Worm (Caenorhabditis elegans): ENCODE data around the gene C16A3.6.

The C16A3.6 gene

DNA sequence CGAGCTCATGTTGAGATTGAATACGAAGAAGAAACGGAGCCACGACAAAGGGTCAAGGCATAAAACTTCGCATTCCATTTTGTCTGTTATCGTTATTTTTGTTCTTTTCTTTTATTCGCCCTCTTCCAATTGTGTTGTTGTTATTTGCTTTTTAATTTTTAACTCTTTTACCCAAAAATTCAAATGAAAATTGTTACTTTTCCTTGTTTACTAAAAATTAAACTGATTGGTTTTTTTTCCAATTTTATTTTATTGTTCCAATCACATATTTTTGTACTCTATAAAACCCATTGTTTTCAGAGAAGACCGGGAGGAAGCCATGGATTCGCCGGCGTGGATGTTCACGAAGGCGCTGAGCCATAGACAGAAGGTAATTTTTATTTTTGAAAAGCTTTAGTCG is 1.5 kb downstream of the C16A3.6 start, which contains the start of gene C16A3.5:
Gene C16A3.5, plus strand, starts transcription at position 301 of the 400 bp plus-strand sequence.
- TF ChIP-seq peb-1 (tag; optimal IDR thresholded peaks at IDR 0.05) (no peak), aly-2 (tag; optimal IDR thresholded peaks at IDR 0.05) (no peak), egl-27 (tag; optimal IDR thresholded peaks at IDR 0.05) (no peak), ama-1 (optimal IDR thresholded peaks at IDR 0.05) (no peak), lin-13 (GFP tag; optimal IDR thresholded peaks at IDR 0.05) (no peak), mdl-1 (tag; optimal IDR thresholded peaks at IDR 0.05) (no peak), ceh-82 (tag; optimal IDR thresholded peaks at IDR 0.05) (no peak)

DNA sequence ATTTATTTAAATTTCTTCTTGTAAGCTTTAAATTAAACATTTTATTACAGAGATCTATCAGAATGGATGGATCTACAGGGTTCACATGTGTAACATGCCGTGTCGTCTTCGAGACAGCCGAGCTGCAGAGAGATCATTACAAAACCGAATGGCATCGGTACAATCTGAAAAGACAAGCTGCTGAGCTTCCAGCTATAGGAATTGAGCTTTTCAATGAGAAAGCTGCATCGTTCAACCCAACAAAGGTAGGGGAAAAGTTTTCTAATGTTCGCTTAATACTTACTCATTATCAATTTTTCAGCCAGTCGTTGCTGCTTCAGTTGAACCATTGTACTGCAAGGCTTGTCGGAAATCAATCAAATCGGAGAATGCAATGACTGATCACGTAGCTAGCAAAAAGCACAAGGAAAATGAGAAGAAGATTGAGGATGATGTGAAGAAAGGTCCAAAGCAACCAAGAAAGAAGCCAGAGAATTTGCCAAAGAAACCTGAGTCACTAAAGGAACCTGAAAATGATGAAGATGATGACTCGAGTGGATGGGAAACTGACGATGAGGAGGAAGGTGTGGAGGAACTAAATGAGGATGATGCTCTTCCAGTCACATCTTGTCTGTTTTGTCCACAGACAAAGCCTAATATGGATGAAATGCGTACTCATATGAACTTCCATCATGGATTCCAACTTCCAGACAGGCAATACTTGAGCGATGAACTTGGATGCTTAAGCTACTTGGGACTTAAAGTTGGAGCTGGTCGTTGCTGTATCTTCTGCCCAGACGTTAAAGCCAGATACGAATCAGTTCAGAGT is 2.8 kb downstream of the C16A3.6 start, which contains the start of gene znf-622:
Gene znf-622, plus strand, starts transcription at position 51 of the 808 bp plus-strand sequence.
- no peak for TF ChIP-seq crh-2 (tag; optimal IDR thresholded peaks at IDR 0.05)
- no peak for TF ChIP-seq C34F6.9 (tag; optimal IDR thresholded peaks at IDR 0.05)
- TF ChIP-seq nhr-23 (tag; optimal IDR thresholded peaks at IDR 0.05): no peak
- no peak for TF ChIP-seq lin-11 (tag; optimal IDR thresholded peaks at IDR 0.05)
- no peak for TF ChIP-seq lin-39 (tag; optimal IDR thresholded peaks at IDR 0.05)
- no peak for TF ChIP-seq ztf-1 (GFP tag; conservative IDR thresholded peaks at IDR 0.05)
- TF ChIP-seq nhr-129 (tag; optimal IDR thresholded peaks at IDR 0.05): no peak
- no peak for TF ChIP-seq skn-1 (tag; optimal IDR thresholded peaks at IDR 0.05)
- no peak for TF ChIP-seq gmeb-1 (tag; optimal IDR thresholded peaks at IDR 0.05)
- no peak for TF ChIP-seq mdl-1 (tag; optimal IDR thresholded peaks at IDR 0.05)
- no peak for TF ChIP-seq dmd-4 (tag; optimal IDR thresholded peaks at IDR 0.05)
- no peak for TF ChIP-seq unc-39 (tag; optimal IDR thresholded peaks at IDR 0.05)

DNA sequence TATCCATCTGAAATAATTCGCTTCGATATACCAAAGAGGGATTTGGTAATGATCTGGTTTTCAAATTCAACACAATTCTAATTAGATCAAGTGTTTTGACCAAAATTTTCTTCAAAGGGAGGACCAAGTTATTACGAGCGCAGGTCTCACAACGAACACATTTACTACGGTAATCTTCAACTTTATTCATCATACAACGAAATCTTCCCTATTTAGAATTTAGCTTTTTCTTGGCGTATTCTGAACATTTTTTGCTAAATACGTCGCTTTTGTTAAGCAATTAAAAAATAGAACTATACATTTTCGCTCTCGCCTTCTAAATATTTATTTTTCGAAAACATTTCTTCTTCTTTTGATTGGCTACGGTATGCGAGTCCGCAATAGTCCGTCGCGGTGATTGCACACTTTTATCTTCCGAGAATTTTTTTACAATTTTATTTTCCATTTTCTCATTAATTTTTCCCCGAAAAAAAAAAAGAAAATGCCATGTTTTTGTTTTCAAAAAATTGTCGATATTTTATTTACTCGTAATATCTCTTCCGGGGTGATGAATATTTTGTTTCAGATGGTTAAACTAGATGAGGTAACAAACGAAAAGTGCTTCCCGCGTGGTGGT is 4.1 kb downstream of the C16A3.6 start, which contains the start of gene let-716:
Gene let-716, plus strand, starts transcription at position 566 of the 616 bp plus-strand sequence.
- TF ChIP-seq nhr-21 (tag; optimal IDR thresholded peaks at IDR 0.05) (peak; percentile 21), unc-55 (GFP tag; optimal IDR thresholded peaks at IDR 0.05) (peak; percentile 51), ceh-82 (tag; optimal IDR thresholded peaks at IDR 0.05) (no peak), crh-2 (tag; optimal IDR thresholded peaks at IDR 0.05) (peak; percentile 5), lsy-2 (tag; optimal IDR thresholded peaks at IDR 0.05) (peak; percentile 85 to 97), fos-1 (tag; optimal IDR thresholded peaks at IDR 0.05) (peak; percentile 6), sma-9 (GFP tag; optimal IDR thresholded peaks at IDR 0.05) (no peak), sma-9 (tag; optimal IDR thresholded peaks at IDR 0.05) (no peak)

DNA sequence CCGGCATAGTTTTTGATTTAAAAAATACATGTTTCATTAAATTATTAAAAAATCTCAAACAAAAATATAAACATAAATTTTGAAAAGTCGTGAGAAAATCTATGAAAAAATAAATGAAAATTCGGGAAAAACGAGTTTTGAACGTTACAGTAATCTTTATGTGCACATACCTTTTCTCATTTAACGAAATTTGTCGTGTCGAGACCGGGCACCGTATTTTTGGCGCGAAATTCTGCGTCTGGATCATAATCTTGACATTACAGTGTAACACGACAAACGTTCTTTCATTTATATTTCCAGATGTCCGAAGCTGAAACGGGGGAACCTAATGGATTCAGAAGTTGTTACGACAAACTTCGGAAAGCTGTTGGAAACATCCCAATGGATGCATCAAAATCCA is 10.5 kb downstream of the C16A3.6 start, which contains the start of gene C16A3.2:
Gene C16A3.2, plus strand, starts transcription at position 301 of the 400 bp plus-strand sequence.
- TF ChIP-seq ztf-11 (tag; optimal IDR thresholded peaks at IDR 0.05) (no peak), crh-2 (tag; optimal IDR thresholded peaks at IDR 0.05) (no peak), unc-62 (GFP tag; optimal IDR thresholded peaks at IDR 0.05) (no peak), dmd-4 (tag; optimal IDR thresholded peaks at IDR 0.05) (no peak), sem-4 (tag; optimal IDR thresholded peaks at IDR 0.05) (no peak), sma-3 (GFP tag; optimal IDR thresholded peaks at IDR 0.05) (no peak), nhr-129 (tag; optimal IDR thresholded peaks at IDR 0.05) (no peak), gmeb-1 (tag; optimal IDR thresholded peaks at IDR 0.05) (no peak), mdl-1 (tag; optimal IDR thresholded peaks at IDR 0.05) (no peak), nhr-21 (tag; optimal IDR thresholded peaks at IDR 0.05) (no peak), mab-5 (tag; optimal IDR thresholded peaks at IDR 0.05) (no peak), Y55F3AM.14 (GFP tag; optimal IDR thresholded peaks at IDR 0.05) (no peak), sma-9 (GFP tag; optimal IDR thresholded peaks at IDR 0.05) (no peak), sma-9 (tag; optimal IDR thresholded peaks at IDR 0.05) (no peak), egl-27 (tag; optimal IDR thresholded peaks at IDR 0.05) (no peak), R02D3.7 (tag; optimal IDR thresholded peaks at IDR 0.05) (no peak), ztf-4 (tag; optimal IDR thresholded peaks at IDR 0.05) (no peak), aly-2 (tag; optimal IDR thresholded peaks at IDR 0.05) (no peak)

DNA sequence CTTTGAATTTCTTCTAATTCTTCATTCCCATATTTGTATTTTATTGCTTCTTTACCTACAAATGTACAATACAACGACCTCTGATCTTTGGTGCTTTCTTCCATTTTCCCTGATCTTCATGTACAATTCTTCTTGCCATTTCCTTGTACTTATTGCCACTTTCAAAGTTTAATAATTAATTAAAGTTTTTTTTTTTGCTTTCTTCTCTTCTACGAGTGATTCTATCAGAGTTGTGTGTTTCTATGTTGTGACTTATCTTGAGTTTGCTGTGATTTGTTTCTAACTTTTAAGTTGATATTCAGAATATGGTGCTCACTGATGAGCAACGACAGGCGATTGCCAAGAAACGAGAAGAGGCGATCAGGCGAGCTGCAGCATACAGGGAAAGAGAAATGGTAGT is 11.6 kb downstream of the C16A3.6 start, which contains the start of gene smrc-1:
Gene smrc-1, plus strand, starts transcription at position 301 of the 400 bp plus-strand sequence.
- no peak for TF ChIP-seq unc-62 (GFP tag; optimal IDR thresholded peaks at IDR 0.05)
- TF ChIP-seq nhr-237 (tag; optimal IDR thresholded peaks at IDR 0.05): no peak
- TF ChIP-seq nhr-6 (tag; optimal IDR thresholded peaks at IDR 0.05): no peak
- TF ChIP-seq mbf-1 (tag; optimal IDR thresholded peaks at IDR 0.05): no peak
- TF ChIP-seq ama-1 (optimal IDR thresholded peaks at IDR 0.05): no peak
- no peak for TF ChIP-seq sma-3 (GFP tag; optimal IDR thresholded peaks at IDR 0.05)
- no peak for TF ChIP-seq skn-1 (tag; optimal IDR thresholded peaks at IDR 0.05)
- no peak for TF ChIP-seq alr-1 (tag; optimal IDR thresholded peaks at IDR 0.05)
